Fruit fly (Drosophila melanogaster): ENCODE results near the gene CG42846.

Gene CG42846

dm6 chr3L:199754-200596 is 31.4 kb downstream of the CG42846 start, which contains the start of the genes rno and mri (continued):
- TF ChIP-seq pb (GFP tag; optimal IDR thresholded peaks at IDR 0.05) (no peak), Myb (GFP tag; optimal IDR thresholded peaks at IDR 0.05) (no peak), CG33213 (GFP tag; optimal IDR thresholded peaks at IDR 0.05) (no peak), Dip3 (GFP tag; optimal IDR thresholded peaks at IDR 0.05) (no peak), schlank (tag; optimal IDR thresholded peaks at IDR 0.05) (peak; percentile 25), CG14710 (tag; optimal IDR thresholded peaks at IDR 0.05) (peak; percentile 93), unpg (GFP tag; optimal IDR thresholded peaks at IDR 0.05) (peak; percentile 67), zen2 (GFP tag; IDR thresholded peaks at IDR 0.05; ENCODE audit: partially characterized antibody) (peak; percentile 96), grau (tag; optimal IDR thresholded peaks at IDR 0.05) (peak; percentile 77), Nf-YC (tag; optimal IDR thresholded peaks at IDR 0.05) (peak; percentile 70), tio (GFP tag; optimal IDR thresholded peaks at IDR 0.05) (no peak), btn (GFP tag; optimal IDR thresholded peaks at IDR 0.05) (no peak), usp (GFP tag; optimal IDR thresholded peaks at IDR 0.05) (no peak), CkIIα-i1 (GFP tag; IDR thresholded peaks at IDR 0.05) (no peak), vvl (GFP tag; IDR thresholded peaks at IDR 0.05) (peak; percentile 81), Elba2 (GFP tag; optimal IDR thresholded peaks at IDR 0.05) (peak; percentile 7), zen (tag; optimal IDR thresholded peaks at IDR 0.05) (peak; percentile 81), CG8388 (GFP tag; optimal IDR thresholded peaks at IDR 0.05) (peak; percentile 64), Ssrp (tag; optimal IDR thresholded peaks at IDR 0.05) (peak; percentile 78), CG1529 (GFP tag; optimal IDR thresholded peaks at IDR 0.05) (no peak), Hmx (GFP tag; optimal IDR thresholded peaks at IDR 0.05) (no peak), ara (GFP tag; IDR thresholded peaks at IDR 0.05) (peak; percentile 56; the same call in 1 of the 2 replicates), Doc3 (GFP tag; IDR thresholded peaks at IDR 0.05; ENCODE audit: partially characterized antibody) (peak; percentile 91), NK7.1 (GFP tag; optimal IDR thresholded peaks at IDR 0.05) (no peak), Blimp-1 (GFP tag; optimal IDR thresholded peaks at IDR 0.05) (peak; percentile 9), CG10565 (GFP tag; optimal IDR thresholded peaks at IDR 0.05) (no peak), Antp (GFP tag; optimal IDR thresholded peaks at IDR 0.05) (no peak), CG12299 (tag; optimal IDR thresholded peaks at IDR 0.05) (peak; percentile 68), trem (tag; optimal IDR thresholded peaks at IDR 0.05) (peak; percentile 75), danr (GFP tag; IDR thresholded peaks at IDR 0.05) (no peak), gcm2 (GFP tag; optimal IDR thresholded peaks at IDR 0.05) (no peak), CG32772 (GFP tag; IDR thresholded peaks at IDR 0.05) (peak; percentile 79), CG10462 (GFP tag; optimal IDR thresholded peaks at IDR 0.05) (peak; percentile 50), MBD-R2 (GFP tag; IDR thresholded peaks at IDR 0.05) (peak; percentile 26), ftz-f1 (GFP tag; optimal IDR thresholded peaks at IDR 0.05) (no peak), CG6791 (GFP tag; IDR thresholded peaks at IDR 0.05; ENCODE audit: partially characterized antibody) (peak; percentile 92), ase (GFP tag; IDR thresholded peaks at IDR 0.05) (peak; percentile 69; the same call in 2 of the 3 replicates), phol (tag; optimal IDR thresholded peaks at IDR 0.05) (peak; percentile 99), CG1792 (GFP tag; optimal IDR thresholded peaks at IDR 0.05) (no peak), CG9797 (GFP tag; optimal IDR thresholded peaks at IDR 0.05) (no peak), pnt (GFP tag; optimal IDR thresholded peaks at IDR 0.05) (no peak), bab2 (GFP tag; optimal IDR thresholded peaks at IDR 0.05) (peak; percentile 51), bcd (GFP tag; optimal IDR thresholded peaks at IDR 0.05) (peak; percentile 64), caup (GFP tag; optimal IDR thresholded peaks at IDR 0.05; ENCODE audit: severe bottlenecking) (peak; percentile 59), CG15514 (GFP tag; optimal IDR thresholded peaks at IDR 0.05) (peak; percentile 43), CG1602 (GFP tag; optimal IDR thresholded peaks at IDR 0.05) (peak; percentile 70), wor (GFP tag; IDR thresholded peaks at IDR 0.05) (no peak; the same call in 1 of the 2 replicates), Spps (tag; optimal IDR thresholded peaks at IDR 0.05) (peak; percentile 15), CG12769 (tag; optimal IDR thresholded peaks at IDR 0.05) (no peak)

Measured in whole organism, embryonic.